Worm (Caenorhabditis elegans) whole organism, L4 larva: ENCODE results near the gene pix-1.
A peak's percentile ranks its signal among the peaks of the same experiment; 100 is the strongest.

Experiments
- T26A8.4 ChIP-seq: fragments of 200-800 bp; sonication (Bioruptor generic); IDR thresholded peaks from 2 replicates; pipeline ENCODE4 v1.3.6; 2022; ENCODE audit warnings: missing genetic modification characterization, missing compliant biosample characterization
- Y48G9A.11 ChIP-seq: fragments of 200-800 bp; sonication (Bioruptor generic); IDR thresholded peaks from 2 replicates; pipeline ENCODE4 v1.3.6; 2022; ENCODE audit warnings: missing genetic modification reagents, missing genetic modification characterization, missing compliant biosample characterization
- Y75B8A.6 ChIP-seq: fragments of 200-800 bp; sonication (Bioruptor generic); IDR thresholded peaks from 2 replicates; pipeline ENCODE4 v1.3.6; 2022; ENCODE audit warnings: missing genetic modification reagents, missing genetic modification characterization, missing compliant biosample characterization
- ZK337.2 ChIP-seq: fragments of 200-800 bp; sonication (Bioruptor generic); IDR thresholded peaks from 2 replicates; pipeline ENCODE4 v1.3.6; 2022; ENCODE audit warnings: missing genetic modification reagents, missing genetic modification characterization, missing compliant biosample characterization
- ZK546.5 ChIP-seq, 2 experiments: sonication (generic microtip); optimal IDR thresholded peaks; 2 replicates each; lab custom pipeline; 2017; ENCODE audit warnings: missing biosample characterization in 2 of 2, missing genetic modification characterization in 2 of 2
- aly-2 ChIP-seq: sonication (generic microtip); optimal IDR thresholded peaks from 2 replicates; lab custom pipeline; 2018; ENCODE audit warnings: missing biosample characterization, missing genetic modification characterization
- arid-1 ChIP-seq: fragments of 200-800 bp; sonication (Bioruptor generic); conservative IDR thresholded peaks from 2 replicates; pipeline ENCODE4 v1.3.6; 2022; ENCODE audit warnings: missing genetic modification reagents, missing genetic modification characterization, missing compliant biosample characterization
- ceh-20 ChIP-seq: fragments of 200-800 bp; sonication (Bioruptor generic); IDR thresholded peaks from 2 replicates; pipeline ENCODE4 v1.3.6; 2022; ENCODE audit warnings: missing genetic modification reagents, missing genetic modification characterization, missing compliant biosample characterization
- ceh-28 ChIP-seq: fragments of 150-350 bp; optimal IDR thresholded peaks from 2 replicates; lab custom pipeline; 2014; ENCODE audit warnings: missing biosample characterization, missing genetic modification reagents, missing genetic modification characterization
- ceh-32 ChIP-seq: sonication (generic microtip); optimal IDR thresholded peaks from 2 replicates; lab custom pipeline; 2016; ENCODE audit warnings: mild to moderate bottlenecking, missing genetic modification characterization, missing compliant biosample characterization; ENCODE audit not compliant: poor library complexity
- daf-16 ChIP-seq, 3 experiments: sonication (generic microtip); optimal IDR thresholded peaks; 2 replicates each; lab custom pipeline; 2016 to 2017; ENCODE audit warnings: missing genetic modification characterization in 3 of 3, missing genetic modification reagents in 3 of 3, mild to moderate bottlenecking in 2 of 3, missing compliant biosample characterization in 2 of 3, missing biosample characterization in 1 of 3, moderate library complexity in 1 of 3
- daf-19 ChIP-seq: fragments of 200-800 bp; sonication (Bioruptor generic); conservative IDR thresholded peaks from 2 replicates; pipeline ENCODE4 v1.3.6; 2022; ENCODE audit warnings: missing genetic modification characterization, missing compliant biosample characterization
- dmd-6 ChIP-seq: fragments of 200-800 bp; sonication (Bioruptor generic); IDR thresholded peaks from 2 replicates; pipeline ENCODE4 v1.3.6; 2022; ENCODE audit warnings: missing genetic modification reagents, missing genetic modification characterization, missing compliant biosample characterization
- dve-1 ChIP-seq: sonication (generic microtip); optimal IDR thresholded peaks from 2 replicates; lab custom pipeline; 2017; ENCODE audit warnings: antibody characterized with exemption, mild to moderate bottlenecking, missing genetic modification characterization, missing compliant biosample characterization; ENCODE audit not compliant: insufficient read depth
- egl-43 ChIP-seq: fragments of 200-800 bp; sonication (Bioruptor generic); IDR thresholded peaks from 2 replicates; pipeline ENCODE4 v1.3.6; 2022; ENCODE audit warnings: missing genetic modification reagents, missing genetic modification characterization, missing compliant biosample characterization
- fkh-10 ChIP-seq: fragments of 150-350 bp; optimal IDR thresholded peaks from 2 replicates; lab custom pipeline; 2014; ENCODE audit warnings: missing biosample characterization, missing genetic modification reagents, missing genetic modification characterization
- hif-1 ChIP-seq, 2 experiments: sonication (generic microtip); optimal IDR thresholded peaks; 2 replicates each; lab custom pipeline; 2016 to 2017; ENCODE audit warnings: missing compliant biosample characterization in 2 of 2, missing genetic modification characterization in 2 of 2, missing genetic modification reagents in 2 of 2, missing genotype in 2 of 2, mild to moderate bottlenecking in 1 of 2
- lim-7 ChIP-seq: fragments of 200-800 bp; sonication (Bioruptor generic); IDR thresholded peaks from 2 replicates; pipeline ENCODE4 v1.3.6; 2022; ENCODE audit warnings: missing genetic modification characterization, missing compliant biosample characterization
- lin-13 ChIP-seq: fragments of 150-350 bp; optimal IDR thresholded peaks from 2 replicates; lab custom pipeline; 2014; ENCODE audit warnings: missing biosample characterization, missing genetic modification reagents, missing genetic modification characterization
- lsy-2 ChIP-seq, 2 experiments: fragments of 150-350 bp in 1 of 2; sonication (generic microtip) in 1 of 2; optimal IDR thresholded peaks; 2 replicates each; lab custom pipeline; 2014 to 2017; ENCODE audit warnings: missing biosample characterization in 2 of 2, missing genetic modification characterization in 2 of 2
- mdt-29 ChIP-seq: fragments of 200-800 bp; sonication (Bioruptor generic); IDR thresholded peaks from 2 replicates; pipeline ENCODE4 v1.3.6; 2022; ENCODE audit warnings: missing genetic modification reagents, missing genetic modification characterization, missing compliant biosample characterization
- mes-2 ChIP-seq: sonication (generic microtip); optimal IDR thresholded peaks from 2 replicates; lab custom pipeline; 2016; ENCODE audit warnings: missing genotype, mild to moderate bottlenecking, missing genetic modification characterization, missing compliant biosample characterization; ENCODE audit not compliant: poor library complexity, severe bottlenecking
- nhr-11 ChIP-seq: fragments of 150-350 bp; optimal IDR thresholded peaks from 2 replicates; lab custom pipeline; 2014; ENCODE audit warnings: missing biosample characterization, missing genetic modification characterization
- nhr-111 ChIP-seq: fragments of 200-800 bp; sonication (Bioruptor generic); optimal IDR thresholded peaks from 2 replicates; lab custom pipeline; 2018; ENCODE audit warnings: mild to moderate bottlenecking, missing genetic modification characterization, missing compliant biosample characterization
- nhr-237 ChIP-seq: sonication (generic microtip); optimal IDR thresholded peaks from 2 replicates; lab custom pipeline; 2017; ENCODE audit warnings: missing biosample characterization, missing genetic modification characterization
- nhr-25 ChIP-seq: sonication (generic microtip); optimal IDR thresholded peaks from 2 replicates; lab custom pipeline; 2017; ENCODE audit warnings: missing genetic modification characterization, mild to moderate bottlenecking, missing compliant biosample characterization, antibody characterized with exemption, moderate library complexity, borderline replicate concordance; ENCODE audit not compliant: insufficient read depth
- set-16 ChIP-seq: fragments of 200-800 bp; sonication (Bioruptor generic); IDR thresholded peaks from 2 replicates; pipeline ENCODE4 v1.3.6; 2022; ENCODE audit warnings: missing genetic modification reagents, missing genetic modification characterization, missing compliant biosample characterization
- tag-97 ChIP-seq: fragments of 200-800 bp; sonication (Bioruptor generic); IDR thresholded peaks from 2 replicates; pipeline ENCODE4 v1.3.6; 2022; ENCODE audit warnings: missing genetic modification characterization, missing compliant biosample characterization
- unc-62 ChIP-seq, 3 experiments: fragments of 150-350 bp in 1 of 3; sonication (generic microtip); optimal IDR thresholded peaks in 2 of 3; peaks in 1 of 3; 1 replicate in 1 of 3; 2 replicates in 2 of 3; lab custom pipeline; 2014 to 2017; ENCODE audit warnings: missing biosample characterization in 3 of 3, missing genetic modification characterization in 3 of 3, missing genetic modification reagents in 3 of 3, missing genotype in 1 of 3
- zfp-3 ChIP-seq: fragments of 200-800 bp; sonication (Bioruptor generic); conservative IDR thresholded peaks from 2 replicates; pipeline ENCODE4 v1.3.6; 2022; ENCODE audit warnings: missing genetic modification reagents, missing genetic modification characterization, missing compliant biosample characterization
- zip-11 ChIP-seq: fragments of 200-800 bp; sonication (Bioruptor generic); IDR thresholded peaks from 2 replicates; pipeline ENCODE4 v1.3.6; 2022; ENCODE audit warnings: missing genetic modification characterization, missing compliant biosample characterization
- zip-2 ChIP-seq: fragments of 150-350 bp; optimal IDR thresholded peaks from 2 replicates; lab custom pipeline; 2014; ENCODE audit warnings: missing biosample characterization, missing genetic modification characterization
- ztf-11 ChIP-seq: fragments of 150-350 bp; optimal IDR thresholded peaks from 2 replicates; lab custom pipeline; 2014; ENCODE audit warnings: missing biosample characterization, missing genetic modification characterization
- ztf-7 ChIP-seq: fragments of 150-350 bp; optimal IDR thresholded peaks from 2 replicates; lab custom pipeline; 2014; ENCODE audit warnings: missing biosample characterization, missing genetic modification characterization

Gene pix-1

ce11 chrX:13706607-13707006, 20.5 kb upstream of the pix-1 start, which contains the start of gene K02D3.1:
Gene K02D3.1, plus strand, starts transcription at chrX:13706907.
- TF ChIP-seq unc-62 (GFP tag; optimal IDR thresholded peaks at IDR 0.05 in 1 of 2; lab: Kevin White, UChicago) = peak in 1 of 2 experiments; percentile 32
- no peak for TF ChIP-seq unc-62 (tag; optimal IDR thresholded peaks at IDR 0.05; lab: Kevin White, UChicago)
- no peak for TF ChIP-seq zfp-3 (GFP tag; lab: Robert Waterston, UW)
- no peak for TF ChIP-seq lin-13 (GFP tag; lab: Kevin White, UChicago)

ce11 chrX:13709060-13709459, 18.0 kb upstream of the pix-1 start:
- TF ChIP-seq arid-1 (GFP tag; lab: Robert Waterston, UW) (no peak), T26A8.4 (GFP tag; lab: Robert Waterston, UW) (no peak), daf-19 (GFP tag; lab: Robert Waterston, UW) (no peak), lim-7 (no peak), set-16 (GFP tag; lab: Robert Waterston, UW) (no peak), zfp-3 (GFP tag; lab: Robert Waterston, UW) (no peak), lsy-2 (tag; optimal IDR thresholded peaks at IDR 0.05; lab: Kevin White, UChicago) (no peak), ZK337.2 (no peak), Y75B8A.6 (GFP tag; lab: Robert Waterston, UW) (no peak), egl-43 (GFP tag; lab: Robert Waterston, UW) (no peak), mes-2 (no peak), nhr-111 (no peak), fkh-10 (GFP tag; lab: Kevin White, UChicago) (no peak), ceh-20 (GFP tag; lab: Robert Waterston, UW) (no peak), ceh-32 (tag; lab: Kevin White, UChicago) (no peak), zip-2 (tag; lab: Kevin White, UChicago) (no peak), dmd-6 (no peak), aly-2 (tag; lab: Kevin White, UChicago) (no peak)
- TF ChIP-seq, all 104 proteins: peak for 0

DNA sequence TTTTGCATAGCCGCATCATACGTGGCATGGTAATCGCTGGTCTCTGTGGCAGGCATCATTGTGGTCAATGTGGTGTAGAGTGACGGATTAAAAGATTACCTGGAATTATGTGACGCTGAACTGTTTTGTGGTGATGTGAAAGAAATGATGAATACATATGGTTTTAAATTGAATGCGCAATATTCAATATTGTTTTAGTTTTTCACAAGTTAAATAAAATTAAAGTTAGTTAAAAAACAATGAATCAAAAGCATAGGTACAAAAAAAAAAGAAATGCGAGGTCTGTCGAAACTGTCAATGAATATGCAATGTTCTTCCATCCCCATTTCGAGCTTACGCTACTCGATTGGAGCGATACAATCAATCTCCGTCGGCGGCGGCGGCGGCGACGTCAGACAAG, 15.2 kb upstream of the pix-1 start, which contains the start of gene K02D3.2:
TSS of gene K02D3.2 (minus strand) at position 101 of the 400 bp plus-strand sequence.
- no peak for TF ChIP-seq egl-43 (GFP tag; lab: Robert Waterston, UW)
- TF ChIP-seq nhr-25 (tag; lab: Kevin White, UChicago) = no peak
- TF ChIP-seq daf-19 (GFP tag; lab: Robert Waterston, UW) = no peak
- TF ChIP-seq Y75B8A.6 (GFP tag; lab: Robert Waterston, UW) = no peak
- TF ChIP-seq dve-1 (tag; lab: Kevin White, UChicago) = no peak
- no peak for TF ChIP-seq tag-97
- no peak for TF ChIP-seq T26A8.4 (GFP tag; lab: Robert Waterston, UW)
- TF ChIP-seq Y48G9A.11 (GFP tag; lab: Robert Waterston, UW) = no peak
- TF ChIP-seq nhr-237 = no peak
- no peak for TF ChIP-seq ceh-28 (tag; lab: Kevin White, UChicago)
- no peak for TF ChIP-seq ztf-7 (tag; lab: Kevin White, UChicago)
- no peak for TF ChIP-seq nhr-111
- TF ChIP-seq zip-11 (GFP tag; lab: Robert Waterston, UW) = no peak
- no peak for TF ChIP-seq hif-1 (tag; optimal IDR thresholded peaks at IDR 0.05; lab: Kevin White, UChicago)
- TF ChIP-seq daf-16 (GFP tag; optimal IDR thresholded peaks at IDR 0.05; lab: Kevin White, UChicago) = no peak
- no peak for TF ChIP-seq daf-16 (tag; optimal IDR thresholded peaks at IDR 0.05; lab: Kevin White, UChicago)
- TF ChIP-seq mdt-29 (GFP tag; lab: Robert Waterston, UW) = no peak
- TF ChIP-seq ZK546.5 (tag; optimal IDR thresholded peaks at IDR 0.05; lab: Kevin White, UChicago) = no peak

- TF ChIP-seq ztf-11 (tag; lab: Kevin White, UChicago) = no peak
- TF ChIP-seq daf-16 (GFP tag; optimal IDR thresholded peaks at IDR 0.05; lab: Kevin White, UChicago) = peak in 1 of 2 experiments; percentile 72
- no peak for TF ChIP-seq daf-16 (tag; optimal IDR thresholded peaks at IDR 0.05; lab: Kevin White, UChicago)
- peak; percentile 23 for TF ChIP-seq nhr-11
Measured at ce11 chrX:13712992-13713391, 14.1 kb upstream of the pix-1 start.
